Fruit fly (Drosophila melanogaster) whole organism, embryonic: ENCODE results near the gene CG13654.
A peak's percentile ranks its signal among the peaks of the same experiment; 100 is the strongest.

Source experiments
- Adf1 ChIP-seq: fragments of 200-800 bp; sonication (Bioruptor generic); IDR thresholded peaks from 2 replicates; pipeline ENCODE4 v1.3.6; 2022; ENCODE audit warnings: missing biosample characterization, missing genetic modification characterization
- CG10321 ChIP-seq: fragments of 200-800 bp; sonication (Bioruptor generic); IDR thresholded peaks from 2 replicates; pipeline ENCODE4 v1.3.6; 2022; ENCODE audit warnings: missing biosample characterization, missing genetic modification characterization
- CG10543 ChIP-seq: fragments of 200-800 bp; sonication (Bioruptor generic); optimal IDR thresholded peaks from 3 replicates; lab custom pipeline; 2017; ENCODE audit warnings: missing biosample characterization, mild to moderate bottlenecking, missing genetic modification characterization, moderate library complexity
- CG10959 ChIP-seq: fragments of 200-800 bp; sonication (Bioruptor generic); IDR thresholded peaks from 2 replicates; pipeline ENCODE4 v1.3.6; 2022; ENCODE audit warnings: missing biosample characterization, missing genetic modification characterization
- CG12104 ChIP-seq: fragments of 200-800 bp; sonication (Bioruptor generic); optimal IDR thresholded peaks from 3 replicates; lab custom pipeline; 2016; ENCODE audit warnings: missing biosample characterization, missing genetic modification characterization
- CG15011 ChIP-seq: fragments of 200-800 bp; sonication (Bioruptor generic); optimal IDR thresholded peaks from 3 replicates; lab custom pipeline; 2018; ENCODE audit warnings: missing biosample characterization, mild to moderate bottlenecking, missing genetic modification characterization
- CG16813 ChIP-seq: fragments of 200-800 bp; sonication (Bioruptor generic); IDR thresholded peaks from 3 replicates; pipeline ENCODE4 v1.3.6; 2022; ENCODE audit warnings: missing biosample characterization, missing genetic modification characterization; ENCODE audit not compliant: partially characterized antibody
- CG17361 ChIP-seq: fragments of 200-800 bp; sonication (Bioruptor generic); IDR thresholded peaks from 3 replicates; pipeline ENCODE4 v1.3.6; 2022; ENCODE audit warnings: missing biosample characterization, missing genetic modification characterization
- CG30020 ChIP-seq: fragments of 200-800 bp; optimal IDR thresholded peaks from 2 replicates; lab custom pipeline; 2019; ENCODE audit warnings: missing biosample characterization, mild to moderate bottlenecking, missing genetic modification characterization, moderate library complexity
- CG31388 ChIP-seq: fragments of 200-800 bp; sonication (Bioruptor generic); optimal IDR thresholded peaks from 2 replicates; lab custom pipeline; 2016; ENCODE audit warnings: missing biosample characterization, missing genetic modification characterization
- CG31441 ChIP-seq: fragments of 200-800 bp; sonication (Bioruptor generic); IDR thresholded peaks from 2 replicates; pipeline ENCODE4 v1.3.6; 2022; ENCODE audit warnings: missing biosample characterization, missing genetic modification characterization
- CG6765 ChIP-seq: fragments of 200-800 bp; sonication (Bioruptor generic); optimal IDR thresholded peaks from 3 replicates; lab custom pipeline; 2017; ENCODE audit warnings: missing biosample characterization, mild to moderate bottlenecking, missing genetic modification characterization
- CG8765 ChIP-seq: fragments of 200-800 bp; sonication (Bioruptor generic); IDR thresholded peaks from 2 replicates; pipeline ENCODE4 v1.3.6; 2022; ENCODE audit warnings: missing biosample characterization, missing genetic modification characterization
- CG9215 ChIP-seq: fragments of 200-800 bp; sonication (Bioruptor generic); IDR thresholded peaks from 2 replicates; pipeline ENCODE4 v1.3.6; 2022; ENCODE audit warnings: missing biosample characterization, missing genetic modification characterization
- CG9437 ChIP-seq: fragments of 200-800 bp; sonication (Bioruptor generic); optimal IDR thresholded peaks from 2 replicates; lab custom pipeline; 2018; ENCODE audit warnings: missing biosample characterization, mild to moderate bottlenecking, missing genetic modification characterization
- CHES-1-like ChIP-seq: fragments of 200-800 bp; sonication (Bioruptor generic); optimal IDR thresholded peaks from 2 replicates; lab custom pipeline; 2016; ENCODE audit warnings: missing biosample characterization, missing genetic modification characterization
- D ChIP-seq, 2 experiments: fragments of 200-800 bp in 1 of 2; fragments of >200 bp in 1 of 2; sonication (Bioruptor generic) in 1 of 2; optimal IDR thresholded peaks; 2 replicates in 1 of 2; 3 replicates in 1 of 2; lab custom pipeline; 2017; ENCODE audit warnings: mild to moderate bottlenecking in 1 of 2, missing biosample characterization in 1 of 2, missing genetic modification characterization in 1 of 2, missing genetic modification reagents in 1 of 2
- D19B ChIP-seq: fragments of 200-800 bp; sonication (Bioruptor generic); optimal IDR thresholded peaks from 2 replicates; lab custom pipeline; 2017; ENCODE audit warnings: missing biosample characterization, mild to moderate bottlenecking, missing genetic modification characterization
- Dad ChIP-seq: fragments of 200-800 bp; sonication (Bioruptor generic); optimal IDR thresholded peaks from 3 replicates; lab custom pipeline; 2016; ENCODE audit warnings: missing biosample characterization, missing genetic modification characterization
- E2f2 ChIP-seq: fragments of 200-800 bp; sonication (Bioruptor generic); IDR thresholded peaks from 2 replicates; pipeline ENCODE4 v1.3.6; 2022; ENCODE audit warnings: missing biosample characterization, missing genetic modification characterization
- Fer2 ChIP-seq: fragments of 200-800 bp; sonication (Bioruptor generic); optimal IDR thresholded peaks from 2 replicates; lab custom pipeline; 2018; ENCODE audit warnings: missing biosample characterization, mild to moderate bottlenecking, missing genetic modification characterization, moderate library complexity
- GATAe ChIP-seq: fragments of 200-800 bp; sonication (Bioruptor generic); conservative IDR thresholded peaks from 2 replicates; pipeline ENCODE4 v1.3.6; 2022; ENCODE audit warnings: missing biosample characterization, missing genetic modification characterization
- Hand ChIP-seq: fragments of 200-800 bp; sonication (Bioruptor generic); optimal IDR thresholded peaks from 2 replicates; lab custom pipeline; 2017; ENCODE audit warnings: mild to moderate bottlenecking, missing biosample characterization, missing genetic modification reagents, missing genetic modification characterization
- HmgZ ChIP-seq: fragments of 200-800 bp; sonication (Bioruptor generic); optimal IDR thresholded peaks from 2 replicates; lab custom pipeline; 2018; ENCODE audit warnings: missing biosample characterization, mild to moderate bottlenecking, missing genetic modification characterization
- Hmx ChIP-seq: fragments of 200-800 bp; sonication (Bioruptor generic); optimal IDR thresholded peaks from 2 replicates; lab custom pipeline; 2016; ENCODE audit warnings: missing biosample characterization, missing genetic modification characterization
- Jarid2 ChIP-seq: fragments of 200-800 bp; sonication (Bioruptor generic); optimal IDR thresholded peaks from 3 replicates; lab custom pipeline; 2017; ENCODE audit warnings: mild to moderate bottlenecking, missing biosample characterization, missing genetic modification reagents, missing genetic modification characterization
- Mad ChIP-seq: fragments of 200-800 bp; sonication (Bioruptor generic); optimal IDR thresholded peaks from 2 replicates; lab custom pipeline; 2016; ENCODE audit warnings: missing biosample characterization, missing genetic modification characterization
- Neu2 ChIP-seq: fragments of 200-800 bp; sonication (Bioruptor generic); optimal IDR thresholded peaks from 3 replicates; lab custom pipeline; 2016; ENCODE audit warnings: missing biosample characterization, missing genetic modification characterization, borderline replicate concordance
- Nf-YA ChIP-seq: fragments of 200-800 bp; sonication (Bioruptor generic); IDR thresholded peaks from 2 replicates; pipeline ENCODE4 v1.3.6; 2022; ENCODE audit warnings: missing biosample characterization, missing genetic modification characterization
- Nf-YB ChIP-seq: fragments of 200-800 bp; sonication (Bioruptor generic); optimal IDR thresholded peaks from 3 replicates; lab custom pipeline; 2019; ENCODE audit warnings: missing biosample characterization, mild to moderate bottlenecking, missing genetic modification characterization, moderate library complexity
- Oli ChIP-seq: fragments of 200-800 bp; sonication (Bioruptor generic); optimal IDR thresholded peaks from 2 replicates; lab custom pipeline; 2018; ENCODE audit warnings: missing biosample characterization, mild to moderate bottlenecking, missing genetic modification characterization, moderate library complexity
- Poxn ChIP-seq: fragments of 200-800 bp; sonication (Bioruptor generic); IDR thresholded peaks from 2 replicates; pipeline ENCODE4 v1.3.6; 2022; ENCODE audit warnings: missing biosample characterization, missing genetic modification characterization
- Sry-β ChIP-seq: fragments of 200-800 bp; sonication (Bioruptor generic); optimal IDR thresholded peaks from 2 replicates; lab custom pipeline; 2018; ENCODE audit warnings: missing biosample characterization, mild to moderate bottlenecking, missing genetic modification characterization, moderate library complexity
- Sry-δ ChIP-seq: fragments of 200-800 bp; sonication (Bioruptor generic); optimal IDR thresholded peaks from 2 replicates; lab custom pipeline; 2016; ENCODE audit warnings: missing biosample characterization, missing genetic modification characterization
- Usf ChIP-seq: fragments of 200-800 bp; sonication (Bioruptor generic); optimal IDR thresholded peaks from 2 replicates; lab custom pipeline; 2017; ENCODE audit warnings: missing genotype, missing biosample characterization, missing genetic modification characterization
- cg ChIP-seq: fragments of 200-800 bp; sonication (Bioruptor generic); optimal IDR thresholded peaks from 3 replicates; lab custom pipeline; 2019; ENCODE audit warnings: missing biosample characterization, mild to moderate bottlenecking, missing genetic modification characterization, moderate library complexity
- crol ChIP-seq: fragments of 200-800 bp; sonication (Bioruptor generic); IDR thresholded peaks from 2 replicates; pipeline ENCODE4 v1.3.6; 2022; ENCODE audit warnings: missing biosample characterization, missing genetic modification characterization
- cwo ChIP-seq: fragments of 200-800 bp; sonication (Bioruptor generic); optimal IDR thresholded peaks from 3 replicates; lab custom pipeline; 2017; ENCODE audit warnings: missing biosample characterization, missing genetic modification characterization, mild to moderate bottlenecking, moderate library complexity, missing genetic modification reagents
- dimm ChIP-seq: fragments of 200-800 bp; sonication (Bioruptor generic); IDR thresholded peaks from 2 replicates; pipeline ENCODE4 v1.3.6; 2022; ENCODE audit warnings: missing biosample characterization, missing genetic modification characterization
- dmrt99B ChIP-seq: fragments of 200-800 bp; sonication (Bioruptor generic); optimal IDR thresholded peaks from 2 replicates; lab custom pipeline; 2018; ENCODE audit warnings: missing biosample characterization, mild to moderate bottlenecking, missing genetic modification characterization, moderate library complexity
- fd96Cb ChIP-seq: fragments of 200-800 bp; sonication (Bioruptor generic); optimal IDR thresholded peaks from 2 replicates; lab custom pipeline; 2018; ENCODE audit warnings: missing biosample characterization, mild to moderate bottlenecking, missing genetic modification characterization, moderate library complexity
- ind ChIP-seq: fragments of 200-800 bp; sonication (Bioruptor generic); optimal IDR thresholded peaks from 3 replicates; lab custom pipeline; 2016; ENCODE audit warnings: missing biosample characterization, missing genetic modification characterization
- lmd ChIP-seq: fragments of 200-800 bp; sonication (Bioruptor generic); IDR thresholded peaks from 2 replicates; pipeline ENCODE4 v1.3.6; 2022; ENCODE audit warnings: missing biosample characterization, missing genetic modification characterization
- mld ChIP-seq: fragments of 200-800 bp; sonication (Bioruptor generic); IDR thresholded peaks from 3 replicates; pipeline ENCODE4 v1.3.6; 2022; ENCODE audit warnings: missing biosample characterization, missing genetic modification characterization; ENCODE audit not compliant: partially characterized antibody
- nerfin-1 ChIP-seq: fragments of 200-800 bp; sonication (Bioruptor generic); optimal IDR thresholded peaks from 3 replicates; lab custom pipeline; 2019; ENCODE audit warnings: missing biosample characterization, mild to moderate bottlenecking, missing genetic modification characterization, moderate library complexity
- nerfin-2 ChIP-seq: fragments of 200-800 bp; sonication (Bioruptor generic); IDR thresholded peaks from 2 replicates; pipeline ENCODE4 v1.3.6; 2022; ENCODE audit warnings: missing biosample characterization, missing genetic modification characterization; ENCODE audit not compliant: partially characterized antibody
- prd ChIP-seq, 3 experiments: fragments of >200 bp in 2 of 3; fragments of 200-800 bp in 1 of 3; sonication (Bioruptor generic) in 1 of 3; optimal IDR thresholded peaks in 2 of 3; IDR thresholded peaks in 1 of 3; 2 replicates in 2 of 3; 3 replicates in 1 of 3; pipeline versions ENCODE4 v1.3.6 to Lab custom; 2017 to 2022; ENCODE audit warnings: missing biosample characterization in 1 of 3, missing genetic modification characterization in 1 of 3
- slp2 ChIP-seq: fragments of 200-800 bp; sonication (Bioruptor generic); optimal IDR thresholded peaks from 2 replicates; lab custom pipeline; 2016; ENCODE audit warnings: missing biosample characterization, missing genetic modification characterization
- trem ChIP-seq: fragments of 200-800 bp; optimal IDR thresholded peaks from 3 replicates; lab custom pipeline; 2019; ENCODE audit warnings: missing biosample characterization, mild to moderate bottlenecking, missing genetic modification characterization, moderate library complexity

CG13654 gene

DNA sequence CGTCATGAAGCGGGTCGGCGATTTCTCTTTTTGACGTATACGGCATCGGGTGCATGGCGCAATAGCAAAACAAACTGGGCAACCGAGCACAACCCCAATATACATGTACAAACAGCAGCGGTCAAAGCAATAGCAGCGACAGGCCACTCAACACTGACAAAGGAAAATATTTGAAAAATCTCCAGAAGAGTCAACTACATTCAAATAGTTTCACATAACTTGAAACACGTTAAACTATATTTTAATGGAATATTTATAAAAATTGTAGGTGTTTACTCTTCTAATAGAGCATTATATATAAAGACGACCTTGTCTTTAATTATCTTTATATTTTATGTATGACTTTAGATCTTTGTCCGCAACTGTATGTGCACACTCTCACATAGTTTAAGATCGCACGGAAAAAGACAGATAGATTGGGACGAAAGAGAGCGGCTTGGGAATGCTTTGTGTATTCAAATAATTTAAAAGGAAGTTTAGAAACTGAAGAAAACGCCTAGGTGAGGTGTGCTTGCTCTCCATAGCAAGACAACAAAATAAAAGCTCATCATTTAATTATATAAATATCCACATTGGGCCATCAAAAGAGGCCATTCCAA, 7.9 kb downstream of the CG13654 start (continued):
- TF ChIP-seq CG6765 (GFP tag; lab: Kevin White, UChicago) = peak; percentile 23
- peak; percentile 62 for TF ChIP-seq HmgZ (tag; lab: Kevin White, UChicago)
- peak; percentile 86 for TF ChIP-seq CG31441
- no peak for TF ChIP-seq CG31388 (GFP tag; lab: Kevin White, UChicago)
- TF ChIP-seq CG30020 = no peak
- 0 out of 2 replicates have a peak, but pooled peaks have one; percentile 6 for TF ChIP-seq crol
- peak; percentile 25 for TF ChIP-seq CHES-1-like (GFP tag; lab: Kevin White, UChicago)
- no peak for TF ChIP-seq prd (optimal IDR thresholded peaks at IDR 0.05; lab: Kevin White, UChicago)
- TF ChIP-seq prd (GFP tag; IDR thresholded peaks at IDR 0.05; lab: Robert Waterston, UW) = peak; percentile 79
- TF ChIP-seq CG10321 = no peak
- peak; percentile 9 for TF ChIP-seq D19B
- no peak; the same call in 1 of the 2 replicates for TF ChIP-seq CG10959 (GFP tag; lab: Robert Waterston, UW)
- no peak for TF ChIP-seq CG8765 (GFP tag; lab: Robert Waterston, UW)
- TF ChIP-seq Usf (GFP tag; lab: Kevin White, UChicago) = no peak
- peak; percentile 25 for TF ChIP-seq slp2 (GFP tag; lab: Kevin White, UChicago)
- no peak for TF ChIP-seq CG16813
- peak; percentile 39; the same call in 1 of the 2 replicates for TF ChIP-seq Nf-YA (GFP tag; lab: Robert Waterston, UW)
- TF ChIP-seq ind (GFP tag; lab: Kevin White, UChicago) = peak; percentile 59
- TF ChIP-seq CG12104 (GFP tag; lab: Kevin White, UChicago) = peak; percentile 67
- peak; percentile 73 for TF ChIP-seq fd96Cb
- peak; percentile 58 for TF ChIP-seq CG9437 (GFP tag; lab: Kevin White, UChicago)
- TF ChIP-seq CG9215 (GFP tag; lab: Robert Waterston, UW) = no peak
- TF ChIP-seq Dad (GFP tag; lab: Kevin White, UChicago) = no peak
- peak; percentile 65 for TF ChIP-seq cwo (GFP tag; lab: Kevin White, UChicago)
- TF ChIP-seq CG10543 (GFP tag; lab: Kevin White, UChicago) = peak; percentile 18
- TF ChIP-seq mld (GFP tag; lab: Robert Waterston, UW) = no peak
- peak; percentile 68 for TF ChIP-seq lmd (GFP tag; lab: Robert Waterston, UW)
- TF ChIP-seq Mad = peak; percentile 47
- TF ChIP-seq trem = peak; percentile 67
- no peak for TF ChIP-seq Hmx (GFP tag; lab: Kevin White, UChicago)
- no peak for TF ChIP-seq cg (GFP tag; lab: Kevin White, UChicago)
- peak; percentile 63 for TF ChIP-seq Nf-YB
- no peak for TF ChIP-seq Poxn (GFP tag; lab: Robert Waterston, UW)
- no peak for TF ChIP-seq GATAe (GFP tag; lab: Robert Waterston, UW)
- TF ChIP-seq nerfin-1 = peak; percentile 67
- TF ChIP-seq dmrt99B (tag; lab: Kevin White, UChicago) = peak; percentile 85
- no peak for TF ChIP-seq Neu2 (GFP tag; lab: Kevin White, UChicago)
- peak; percentile 86 for TF ChIP-seq Oli (tag; lab: Kevin White, UChicago)
- no peak for TF ChIP-seq nerfin-2
- no peak for TF ChIP-seq D (optimal IDR thresholded peaks at IDR 0.05; lab: Kevin White, UChicago)
- peak; percentile 60 for TF ChIP-seq D (GFP tag; optimal IDR thresholded peaks at IDR 0.05; lab: Kevin White, UChicago)
- peak; percentile 86 for TF ChIP-seq CG17361 (GFP tag; lab: Robert Waterston, UW)
- no peak for TF ChIP-seq Sry-β
- TF ChIP-seq Adf1 (GFP tag; lab: Robert Waterston, UW) = no peak
- no peak for TF ChIP-seq Jarid2 (GFP tag; lab: Kevin White, UChicago)
- no peak for TF ChIP-seq dimm (GFP tag; lab: Robert Waterston, UW)
- no peak for TF ChIP-seq Sry-δ (GFP tag; lab: Kevin White, UChicago)
- peak; percentile 19 for TF ChIP-seq Fer2 (tag; lab: Kevin White, UChicago)
- TF ChIP-seq CG15011 (GFP tag; lab: Kevin White, UChicago) = peak; percentile 60
- peak; percentile 17; the same call in 1 of the 2 replicates for TF ChIP-seq E2f2 (GFP tag; lab: Robert Waterston, UW)
- no peak for TF ChIP-seq Hand (GFP tag; lab: Kevin White, UChicago)
